Fruit fly (Drosophila melanogaster) whole organism, embryonic: ENCODE results near the gene CG2182.

ENCODE experiments used
- B-H1 ChIP-seq: fragments of 200-800 bp; sonication (Bioruptor generic); IDR thresholded peaks from 3 replicates; pipeline ENCODE4 v1.3.6; 2022; ENCODE audit warnings: missing biosample characterization, missing genetic modification characterization
- CG11085 ChIP-seq: fragments of 200-800 bp; sonication (Bioruptor generic); IDR thresholded peaks from 2 replicates; pipeline ENCODE4 v1.3.6; 2022; ENCODE audit warnings: missing biosample characterization, missing genetic modification characterization
- CG11093 ChIP-seq: fragments of 200-800 bp; sonication (Bioruptor generic); IDR thresholded peaks from 3 replicates; pipeline ENCODE4 v1.3.6; 2022; ENCODE audit warnings: missing biosample characterization, missing genetic modification characterization
- CG11398 ChIP-seq: fragments of 200-800 bp; sonication (Bioruptor generic); optimal IDR thresholded peaks from 2 replicates; lab custom pipeline; 2016; ENCODE audit warnings: missing biosample characterization, missing genetic modification characterization
- CG11504 ChIP-seq: fragments of 200-800 bp; sonication (Bioruptor generic); optimal IDR thresholded peaks from 3 replicates; lab custom pipeline; 2019; ENCODE audit warnings: missing biosample characterization, mild to moderate bottlenecking, missing genetic modification characterization, moderate library complexity
- CG12299 ChIP-seq: fragments of 200-800 bp; sonication (Bioruptor generic); optimal IDR thresholded peaks from 2 replicates; lab custom pipeline; 2018; ENCODE audit warnings: missing biosample characterization, mild to moderate bottlenecking, missing genetic modification characterization
- CG12659 ChIP-seq: fragments of 200-800 bp; sonication (Bioruptor generic); optimal IDR thresholded peaks from 3 replicates; lab custom pipeline; 2017; ENCODE audit warnings: mild to moderate bottlenecking, missing biosample characterization, missing genetic modification reagents, missing genetic modification characterization
- CG13123 ChIP-seq: fragments of 200-800 bp; sonication (Bioruptor generic); optimal IDR thresholded peaks from 2 replicates; lab custom pipeline; 2016; ENCODE audit warnings: missing biosample characterization, missing genetic modification characterization
- CG15269 ChIP-seq: fragments of 200-800 bp; sonication (Bioruptor generic); optimal IDR thresholded peaks from 2 replicates; lab custom pipeline; 2018; ENCODE audit warnings: missing biosample characterization, mild to moderate bottlenecking, missing genetic modification characterization, moderate library complexity
- CG15514 ChIP-seq: fragments of 200-800 bp; sonication (Bioruptor generic); optimal IDR thresholded peaks from 3 replicates; lab custom pipeline; 2017; ENCODE audit warnings: missing biosample characterization, missing genetic modification characterization, mild to moderate bottlenecking, moderate library complexity, missing genetic modification reagents
- CG15601 ChIP-seq: fragments of 200-800 bp; sonication (Bioruptor generic); optimal IDR thresholded peaks from 3 replicates; lab custom pipeline; 2019; ENCODE audit warnings: missing biosample characterization, mild to moderate bottlenecking, missing genetic modification characterization, moderate library complexity
- CG1647 ChIP-seq: fragments of 200-800 bp; sonication (Bioruptor generic); optimal IDR thresholded peaks from 3 replicates; lab custom pipeline; 2016; ENCODE audit warnings: missing biosample characterization, missing genetic modification characterization
- CG2889 ChIP-seq: fragments of 200-800 bp; sonication (Bioruptor generic); IDR thresholded peaks from 3 replicates; pipeline ENCODE4 v1.3.6; 2022; ENCODE audit warnings: missing biosample characterization, missing genetic modification characterization
- CG3065 ChIP-seq: fragments of 200-800 bp; sonication (Bioruptor generic); optimal IDR thresholded peaks from 2 replicates; lab custom pipeline; 2016; ENCODE audit warnings: missing biosample characterization, missing genetic modification characterization
- CG3281 ChIP-seq: fragments of 200-800 bp; sonication (Bioruptor generic); optimal IDR thresholded peaks from 3 replicates; lab custom pipeline; 2017; ENCODE audit warnings: missing biosample characterization, mild to moderate bottlenecking, missing genetic modification characterization
- CG3726 ChIP-seq: fragments of 200-800 bp; sonication (Bioruptor generic); IDR thresholded peaks from 3 replicates; pipeline ENCODE4, ENCODE4 v1.3.6; 2022; ENCODE audit warnings: missing biosample characterization, missing genetic modification characterization
- CG6654 ChIP-seq: fragments of 200-800 bp; sonication (Bioruptor generic); optimal IDR thresholded peaks from 2 replicates; lab custom pipeline; 2017; ENCODE audit warnings: missing biosample characterization, mild to moderate bottlenecking, missing genetic modification characterization
- CG6854 ChIP-seq: fragments of 200-800 bp; sonication (Bioruptor generic); optimal IDR thresholded peaks from 3 replicates; lab custom pipeline; 2017; ENCODE audit warnings: missing biosample characterization, mild to moderate bottlenecking, missing genetic modification characterization
- CG9876 ChIP-seq: fragments of 200-800 bp; sonication (Bioruptor generic); optimal IDR thresholded peaks from 2 replicates; lab custom pipeline; 2016; ENCODE audit warnings: missing biosample characterization, missing genetic modification characterization
- Dp ChIP-seq: fragments of 200-800 bp; sonication (Bioruptor generic); optimal IDR thresholded peaks from 2 replicates; lab custom pipeline; 2018; ENCODE audit warnings: missing biosample characterization, mild to moderate bottlenecking, missing genetic modification characterization, moderate library complexity
- E2f2 ChIP-seq: fragments of 200-800 bp; sonication (Bioruptor generic); IDR thresholded peaks from 2 replicates; pipeline ENCODE4 v1.3.6; 2022; ENCODE audit warnings: missing biosample characterization, missing genetic modification characterization
- Ets65A ChIP-seq: fragments of 200-800 bp; sonication (Bioruptor generic); peaks from one replicate; lab custom pipeline; 2016; ENCODE audit warnings: missing biosample characterization, missing genetic modification characterization
- HLH54F ChIP-seq: fragments of 200-800 bp; sonication (Bioruptor generic); optimal IDR thresholded peaks from 3 replicates; lab custom pipeline; 2016; ENCODE audit warnings: missing biosample characterization, missing genetic modification characterization
- Lpt ChIP-seq: fragments of >200 bp; optimal IDR thresholded peaks from 2 replicates; lab custom pipeline; 2018; ENCODE audit warnings: missing biosample characterization, missing genetic modification characterization
- MBD-R2 ChIP-seq: fragments of 200-800 bp; sonication (Bioruptor generic); IDR thresholded peaks from 2 replicates; pipeline ENCODE4 v1.3.6; 2022; ENCODE audit warnings: missing biosample characterization, missing genetic modification characterization
- MTF-1 ChIP-seq: fragments of 200-800 bp; sonication (Bioruptor generic); optimal IDR thresholded peaks from 2 replicates; lab custom pipeline; 2018; ENCODE audit warnings: missing biosample characterization, mild to moderate bottlenecking, missing genetic modification characterization, borderline replicate concordance
- Meics ChIP-seq: fragments of 200-800 bp; sonication (Bioruptor generic); optimal IDR thresholded peaks from 2 replicates; lab custom pipeline; 2017; ENCODE audit warnings: missing biosample characterization, mild to moderate bottlenecking, missing genetic modification characterization
- Neu2 ChIP-seq: fragments of 200-800 bp; sonication (Bioruptor generic); optimal IDR thresholded peaks from 3 replicates; lab custom pipeline; 2016; ENCODE audit warnings: missing biosample characterization, missing genetic modification characterization, borderline replicate concordance
- Sry-δ ChIP-seq: fragments of 200-800 bp; sonication (Bioruptor generic); optimal IDR thresholded peaks from 2 replicates; lab custom pipeline; 2016; ENCODE audit warnings: missing biosample characterization, missing genetic modification characterization
- az2 ChIP-seq: fragments of 200-800 bp; sonication (Bioruptor generic); optimal IDR thresholded peaks from 3 replicates; lab custom pipeline; 2016; ENCODE audit warnings: missing biosample characterization, missing genetic modification characterization
- danr ChIP-seq: fragments of 200-800 bp; sonication (Bioruptor generic); IDR thresholded peaks from 2 replicates; pipeline ENCODE4 v1.3.6; 2022; ENCODE audit warnings: missing biosample characterization, missing genetic modification characterization
- grau ChIP-seq: fragments of 200-800 bp; optimal IDR thresholded peaks from 3 replicates; lab custom pipeline; 2019; ENCODE audit warnings: missing biosample characterization, mild to moderate bottlenecking, missing genetic modification characterization, moderate library complexity
- gro ChIP-seq: fragments of 200-800 bp; sonication (Bioruptor generic); optimal IDR thresholded peaks from 2 replicates; lab custom pipeline; 2016; ENCODE audit warnings: missing biosample characterization, missing genetic modification characterization
- gsb ChIP-seq: fragments of 200-800 bp; sonication (Bioruptor generic); IDR thresholded peaks from 2 replicates; pipeline ENCODE4 v1.3.6; 2022; ENCODE audit warnings: missing biosample characterization, missing genetic modification characterization
- klu ChIP-seq: fragments of 200-800 bp; sonication (Bioruptor generic); IDR thresholded peaks from 2 replicates; pipeline ENCODE4 v1.3.6; 2022; ENCODE audit warnings: missing biosample characterization, missing genetic modification characterization
- lbe ChIP-seq: fragments of 200-800 bp; sonication (Bioruptor generic); optimal IDR thresholded peaks from 2 replicates; lab custom pipeline; 2016; ENCODE audit warnings: missing biosample characterization, mild to moderate bottlenecking, missing genetic modification characterization
- maf-S ChIP-seq: fragments of 200-800 bp; sonication (Bioruptor generic); optimal IDR thresholded peaks from 2 replicates; lab custom pipeline; 2016; ENCODE audit warnings: missing biosample characterization, missing genetic modification characterization
- nerfin-2 ChIP-seq: fragments of 200-800 bp; sonication (Bioruptor generic); IDR thresholded peaks from 2 replicates; pipeline ENCODE4 v1.3.6; 2022; ENCODE audit warnings: missing biosample characterization, missing genetic modification characterization; ENCODE audit not compliant: partially characterized antibody
- pan ChIP-seq, 4 experiments: fragments of >200 bp in 3 of 4; fragments of 200-800 bp in 1 of 4; sonication (Bioruptor generic) in 1 of 4; optimal IDR thresholded peaks in 3 of 4; IDR thresholded peaks in 1 of 4; 2 replicates each; pipeline versions ENCODE4 v1.3.6 to Lab custom; 2017 to 2022; ENCODE audit warnings: missing biosample characterization in 2 of 4, missing genetic modification characterization in 2 of 4, mixed read lengths in 1 of 4
- pros ChIP-seq: fragments of 200-800 bp; sonication (Bioruptor generic); optimal IDR thresholded peaks from 3 replicates; lab custom pipeline; 2019; ENCODE audit warnings: missing biosample characterization, mild to moderate bottlenecking, missing genetic modification characterization, moderate library complexity
- psq ChIP-seq: fragments of 200-800 bp; sonication (Bioruptor generic); optimal IDR thresholded peaks from 2 replicates; lab custom pipeline; 2017; ENCODE audit warnings: missing biosample characterization, missing genetic modification characterization
- scrt ChIP-seq: fragments of 200-800 bp; sonication (Bioruptor generic); optimal IDR thresholded peaks from 2 replicates; lab custom pipeline; 2018; ENCODE audit warnings: missing biosample characterization, mild to moderate bottlenecking, missing genetic modification characterization, moderate library complexity
- shn ChIP-seq: fragments of 200-800 bp; sonication (Bioruptor generic); optimal IDR thresholded peaks from 3 replicates; lab custom pipeline; 2016; ENCODE audit warnings: missing biosample characterization, missing genetic modification characterization
- sima ChIP-seq: fragments of 200-800 bp; sonication (Bioruptor generic); optimal IDR thresholded peaks from 2 replicates; lab custom pipeline; 2016; ENCODE audit warnings: missing biosample characterization, missing genetic modification characterization
- tna ChIP-seq: fragments of 200-800 bp; sonication (Bioruptor generic); IDR thresholded peaks from 2 replicates; pipeline ENCODE4 v1.3.6; 2022; ENCODE audit warnings: missing biosample characterization, missing genetic modification characterization; ENCODE audit not compliant: partially characterized antibody
- twi ChIP-seq: fragments of 200-800 bp; optimal IDR thresholded peaks from 2 replicates; lab custom pipeline; 2019; ENCODE audit warnings: missing biosample characterization, mild to moderate bottlenecking, missing genetic modification characterization, moderate library complexity
- unpg ChIP-seq: fragments of 200-800 bp; sonication (Bioruptor generic); optimal IDR thresholded peaks from 3 replicates; lab custom pipeline; 2018; ENCODE audit warnings: missing biosample characterization, mild to moderate bottlenecking, missing genetic modification characterization, moderate library complexity
- vnd ChIP-seq: fragments of 200-800 bp; sonication (Bioruptor generic); IDR thresholded peaks from 3 replicates; pipeline ENCODE4 v1.3.6; 2022; ENCODE audit warnings: missing biosample characterization, missing genetic modification characterization; ENCODE audit not compliant: partially characterized antibody
- zf30C ChIP-seq: fragments of 200-800 bp; sonication (Bioruptor generic); optimal IDR thresholded peaks from 3 replicates; lab custom pipeline; 2018; ENCODE audit warnings: missing biosample characterization, mild to moderate bottlenecking, missing genetic modification characterization

The CG2182 gene

DNA sequence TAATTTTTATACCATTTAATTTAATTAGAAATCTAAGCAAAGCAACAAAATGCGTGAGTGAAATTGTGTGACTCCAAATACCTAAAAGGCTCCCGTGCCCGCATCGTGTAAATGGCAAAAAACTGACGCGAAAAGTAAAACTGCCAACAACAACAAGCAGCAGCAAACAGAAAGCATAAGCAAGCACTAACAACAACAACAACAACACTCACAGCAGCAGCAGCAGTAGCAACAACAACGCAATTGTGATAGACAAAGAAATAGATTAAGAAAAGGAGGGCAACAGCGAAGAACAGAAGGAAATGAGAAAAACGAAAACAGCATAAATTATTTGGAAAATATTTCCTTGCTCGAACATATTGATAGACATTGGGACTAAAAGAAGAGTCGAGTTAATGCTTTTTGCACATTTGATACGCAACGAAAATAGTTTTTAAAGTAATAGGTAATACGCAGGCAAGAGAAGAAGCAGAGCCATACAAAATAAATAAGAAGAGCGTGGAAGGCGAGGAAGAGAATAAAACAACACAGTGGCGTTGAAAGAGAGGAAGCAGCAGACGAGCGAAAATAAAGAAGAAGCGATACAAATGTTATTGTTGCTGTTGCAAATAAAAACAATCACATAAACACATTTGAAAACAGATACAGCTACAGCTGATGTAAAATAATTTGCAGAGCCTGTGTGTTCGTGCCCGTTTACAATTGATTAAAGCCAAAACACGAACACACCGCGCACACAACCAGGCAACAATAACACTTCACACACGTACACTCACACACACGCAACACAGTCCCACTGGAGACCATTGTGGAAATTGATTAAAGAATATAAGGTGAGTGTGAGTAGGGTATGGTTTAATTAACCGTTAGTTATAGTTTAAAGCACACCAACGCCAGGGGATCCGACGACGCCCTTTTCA is 10.3 kb upstream of the CG2182 start (continued):
- TF ChIP-seq maf-S (GFP tag; lab: Kevin White, UChicago) (no peak), CG15514 (no peak), unpg (no peak), danr (no peak), lbe (GFP tag; lab: Kevin White, UChicago) (no peak), Dp (GFP tag; lab: Kevin White, UChicago) (no peak), sima (no peak), CG11093 (no peak), CG12659 (GFP tag; lab: Kevin White, UChicago) (no peak), CG3726 (GFP tag; lab: Robert Waterston, UW) (no peak), pros (GFP tag; lab: Kevin White, UChicago) (peak; percentile 30), pan (optimal IDR thresholded peaks at IDR 0.05; lab: Kevin White, UChicago) (no peak), pan (GFP tag; optimal IDR thresholded peaks at IDR 0.05 in 1 of 2, IDR thresholded peaks at IDR 0.05 in 1 of 2) (no peak), psq (GFP tag; lab: Kevin White, UChicago) (peak; percentile 97), shn (no peak), CG3281 (GFP tag; lab: Kevin White, UChicago) (no peak), CG6854 (GFP tag; lab: Kevin White, UChicago) (no peak), nerfin-2 (GFP tag; lab: Robert Waterston, UW) (peak; percentile 4; the same call in 1 of the 2 replicates), Sry-δ (no peak), E2f2 (GFP tag; lab: Robert Waterston, UW) (no peak; the same call in 1 of the 2 replicates), MTF-1 (GFP tag; lab: Kevin White, UChicago) (no peak), MBD-R2 (GFP tag; lab: Robert Waterston, UW) (no peak), CG6654 (no peak), Meics (GFP tag; lab: Kevin White, UChicago) (no peak), CG15601 (no peak), az2 (GFP tag; lab: Kevin White, UChicago) (no peak), CG2889 (GFP tag; lab: Robert Waterston, UW) (no peak), CG1647 (GFP tag; lab: Kevin White, UChicago) (no peak), CG11085 (GFP tag; lab: Robert Waterston, UW) (no peak), CG3065 (GFP tag; lab: Kevin White, UChicago) (no peak), twi (tag; lab: Kevin White, UChicago) (no peak), tna (GFP tag; lab: Robert Waterston, UW) (no peak), Lpt (GFP tag; lab: Kevin White, UChicago) (no peak), vnd (GFP tag; lab: Robert Waterston, UW) (no peak), CG13123 (GFP tag; lab: Kevin White, UChicago) (no peak), grau (no peak), Ets65A (GFP tag; lab: Kevin White, UChicago) (peak; percentile 43), CG11398 (GFP tag; lab: Kevin White, UChicago) (no peak), CG12299 (no peak), B-H1 (GFP tag; lab: Robert Waterston, UW) (no peak), CG9876 (GFP tag; lab: Kevin White, UChicago) (no peak), klu (GFP tag; lab: Robert Waterston, UW) (no peak), gsb (GFP tag; lab: Robert Waterston, UW) (no peak), CG15269 (tag; lab: Kevin White, UChicago) (no peak), Neu2 (GFP tag; lab: Kevin White, UChicago) (no peak), scrt (GFP tag; lab: Kevin White, UChicago) (no peak), gro (GFP tag; lab: Kevin White, UChicago) (no peak), zf30C (GFP tag; lab: Kevin White, UChicago) (no peak), CG11504 (tag; lab: Kevin White, UChicago) (no peak), HLH54F (no peak)
